Fruit fly (Drosophila melanogaster) whole organism, wandering third instar larva: ENCODE results near the gene CSN5.

Source experiments
- Abd-B ChIP-seq: fragments of >200 bp; optimal IDR thresholded peaks from 2 replicates; lab custom pipeline; 2017; ENCODE audit warnings: missing biosample characterization, missing genetic modification characterization
- CG32264 ChIP-seq: fragments of 200-800 bp; sonication (Bioruptor generic); optimal IDR thresholded peaks from 2 replicates; lab custom pipeline; 2016; ENCODE audit warnings: missing biosample characterization, missing genetic modification characterization
- CG9705 ChIP-seq: fragments of 200-800 bp; sonication (Bioruptor generic); optimal IDR thresholded peaks from 2 replicates; lab custom pipeline; 2018; ENCODE audit warnings: missing biosample characterization, mild to moderate bottlenecking, missing genetic modification characterization
- CrebA ChIP-seq: fragments of 200-800 bp; sonication (Bioruptor generic); optimal IDR thresholded peaks from 2 replicates; lab custom pipeline; 2016; ENCODE audit warnings: missing biosample characterization, mild to moderate bottlenecking, missing genetic modification characterization, borderline replicate concordance
- Dfd ChIP-seq: fragments of >200 bp; optimal IDR thresholded peaks from 2 replicates; lab custom pipeline; 2017; ENCODE audit warnings: missing biosample characterization, missing genetic modification characterization
- Dif ChIP-seq: fragments of 200-275, 200-300 bp; sonication (Bioruptor generic); optimal IDR thresholded peaks from 2 replicates; lab custom pipeline; 2018; ENCODE audit warnings: missing biosample characterization, missing genetic modification characterization; ENCODE audit not compliant: partially characterized antibody
- GATAd ChIP-seq: sonication (Bioruptor generic); optimal IDR thresholded peaks from 2 replicates; lab custom pipeline; 2016; ENCODE audit warnings: missing biosample characterization, missing genetic modification characterization
- HLH106 ChIP-seq: fragments of 200-800 bp; optimal IDR thresholded peaks from 3 replicates; lab custom pipeline; 2019; ENCODE audit warnings: missing biosample characterization, mild to moderate bottlenecking, missing genetic modification characterization, moderate library complexity
- Hr78 ChIP-seq: fragments of >200 bp; optimal IDR thresholded peaks from 2 replicates; lab custom pipeline; 2017; ENCODE audit warnings: missing biosample characterization, missing genetic modification characterization
- Hr83 ChIP-seq: fragments of 200-300 bp; sonication (Bioruptor generic); optimal IDR thresholded peaks from 2 replicates; lab custom pipeline; 2016; ENCODE audit warnings: missing biosample characterization, mild to moderate bottlenecking, missing genetic modification characterization, moderate library complexity; ENCODE audit not compliant: poor library complexity, severe bottlenecking
- Jra ChIP-seq: sonication (Bioruptor generic); optimal IDR thresholded peaks from 2 replicates; lab custom pipeline; 2016; ENCODE audit warnings: missing biosample characterization, missing genetic modification characterization
- Mio ChIP-seq: sonication (Bioruptor generic); optimal IDR thresholded peaks from 2 replicates; lab custom pipeline; 2016; ENCODE audit warnings: missing biosample characterization, missing genetic modification characterization
- N ChIP-seq: fragments of >200 bp; optimal IDR thresholded peaks from 2 replicates; lab custom pipeline; 2018; ENCODE audit warnings: missing biosample characterization, missing external identifiers, missing genetic modification characterization
- OdsH ChIP-seq: fragments of 200-800 bp; sonication (Bioruptor generic); optimal IDR thresholded peaks from 2 replicates; lab custom pipeline; 2016; ENCODE audit warnings: missing biosample characterization, mild to moderate bottlenecking, missing genetic modification characterization
- Rel ChIP-seq, 2 experiments: fragments of 200-800 bp; sonication (Bioruptor generic) in 1 of 2; optimal IDR thresholded peaks; 2 replicates in 1 of 2; 3 replicates in 1 of 2; lab custom pipeline; 2016 to 2019; ENCODE audit warnings: mild to moderate bottlenecking in 2 of 2, missing biosample characterization in 2 of 2, missing genetic modification characterization in 2 of 2, moderate library complexity in 1 of 2
- Sp1 ChIP-seq: fragments of 200-800 bp; sonication (Bioruptor generic); optimal IDR thresholded peaks from 3 replicates; lab custom pipeline; 2019; ENCODE audit warnings: missing biosample characterization, mild to moderate bottlenecking, missing genetic modification characterization, moderate library complexity
- Vsx2 ChIP-seq: fragments of 200-300, 225-300 bp; sonication (Bioruptor generic); optimal IDR thresholded peaks from 2 replicates; lab custom pipeline; 2018; ENCODE audit warnings: missing biosample characterization, missing genetic modification characterization; ENCODE audit not compliant: partially characterized antibody
- brk ChIP-seq: fragments of 200-800 bp; sonication (Bioruptor generic); optimal IDR thresholded peaks from 2 replicates; lab custom pipeline; 2016; ENCODE audit warnings: missing biosample characterization, mild to moderate bottlenecking, missing genetic modification characterization
- dl ChIP-seq, 2 experiments: fragments of 175-275, 200-275 bp in 1 of 2; fragments of 200-275 bp in 1 of 2; sonication (Bioruptor generic); optimal IDR thresholded peaks; lab custom pipeline; 2018; ENCODE audit warnings: mild to moderate bottlenecking in 2 of 2, missing biosample characterization in 2 of 2, missing genetic modification characterization in 2 of 2, moderate library complexity in 2 of 2; ENCODE audit not compliant: partially characterized antibody in 2 of 2, insufficient read depth in 1 of 2
- dsf ChIP-seq: sonication (Bioruptor generic); optimal IDR thresholded peaks from 2 replicates; lab custom pipeline; 2016; ENCODE audit warnings: missing biosample characterization, missing genetic modification characterization, borderline replicate concordance
- ey ChIP-seq: fragments of 200-800 bp; sonication (Bioruptor generic); optimal IDR thresholded peaks from 2 replicates; lab custom pipeline; 2016; ENCODE audit warnings: missing biosample characterization, missing genetic modification characterization
- foxo ChIP-seq, 2 experiments: fragments of 200-800 bp; sonication (Bioruptor generic); optimal IDR thresholded peaks; 2 replicates in 1 of 2; 3 replicates in 1 of 2; lab custom pipeline; 2016 to 2017; ENCODE audit warnings: missing biosample characterization in 2 of 2, missing genetic modification characterization in 2 of 2
- fru ChIP-seq: fragments of 200-800 bp; sonication (Bioruptor generic); optimal IDR thresholded peaks from 3 replicates; lab custom pipeline; 2016; ENCODE audit warnings: missing biosample characterization, mild to moderate bottlenecking, missing genetic modification characterization
- h ChIP-seq: fragments of 200-800 bp; sonication (Bioruptor generic); optimal IDR thresholded peaks from 3 replicates; lab custom pipeline; 2016; ENCODE audit warnings: missing biosample characterization, mild to moderate bottlenecking, missing genetic modification characterization
- pan ChIP-seq: fragments of >200 bp; optimal IDR thresholded peaks from 2 replicates; lab custom pipeline; 2017
- psq ChIP-seq: fragments of 200-800 bp; sonication (Bioruptor generic); optimal IDR thresholded peaks from 3 replicates; lab custom pipeline; 2017; ENCODE audit warnings: missing biosample characterization, mild to moderate bottlenecking, missing genetic modification characterization, moderate library complexity
- rgr ChIP-seq: fragments of 200-800 bp; sonication (Bioruptor generic); optimal IDR thresholded peaks from 3 replicates; lab custom pipeline; 2016; ENCODE audit warnings: missing biosample characterization, mild to moderate bottlenecking, missing genetic modification characterization
- sage ChIP-seq: fragments of 200-800 bp; sonication (Bioruptor generic); optimal IDR thresholded peaks from 2 replicates; lab custom pipeline; 2016; ENCODE audit warnings: missing biosample characterization, mild to moderate bottlenecking, missing genetic modification characterization
- tai ChIP-seq: sonication (Bioruptor generic); optimal IDR thresholded peaks from 2 replicates; lab custom pipeline; 2016; ENCODE audit warnings: missing biosample characterization, missing genetic modification characterization

CSN5 gene

DNA sequence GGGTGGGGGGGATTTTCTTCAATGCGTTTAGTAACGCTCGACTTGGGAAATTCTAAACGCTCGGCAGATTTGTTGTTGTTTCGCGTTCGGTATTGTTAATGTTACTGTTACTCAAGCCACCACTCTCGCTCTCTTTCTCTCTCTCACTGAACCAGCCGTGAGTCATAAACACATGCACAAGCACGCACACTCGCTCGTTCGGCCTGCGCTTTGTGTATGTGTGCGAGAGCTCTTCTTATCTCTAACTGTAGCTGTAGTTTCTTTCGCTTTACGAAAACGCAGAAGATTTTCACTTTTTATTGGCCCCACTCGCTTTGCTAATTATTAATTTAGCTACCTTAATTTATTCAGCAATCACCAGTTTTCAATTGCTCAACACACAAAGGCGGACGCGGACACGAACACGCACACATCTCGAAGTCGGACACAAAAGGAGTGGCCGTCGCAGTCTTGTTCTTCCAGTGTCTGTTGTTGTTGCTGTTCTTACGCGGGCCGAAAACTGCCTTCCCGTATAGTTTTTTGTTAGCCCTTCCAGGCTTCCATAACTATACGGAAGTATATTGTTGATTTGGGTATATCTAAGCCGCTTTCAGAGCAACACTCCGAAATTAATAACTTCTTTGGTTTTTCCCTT, 16.8 kb upstream of the CSN5 start:
- TF ChIP-seq dl (GFP tag; optimal IDR thresholded peaks at IDR 0.05; lab: Kevin White, UChicago; ENCODE audit: insufficient read depth in 1 of 2, partially characterized antibody in 2 of 2): peak; percentile 13 to 50
- TF ChIP-seq Sp1 (GFP tag; lab: Kevin White, UChicago): no peak
- TF ChIP-seq OdsH (GFP tag; lab: Kevin White, UChicago): no peak
- no peak for TF ChIP-seq Hr78 (GFP tag; lab: Kevin White, UChicago)
- TF ChIP-seq Hr83 (GFP tag; lab: Kevin White, UChicago): no peak
- TF ChIP-seq tai (GFP tag; lab: Kevin White, UChicago): no peak
- no peak for TF ChIP-seq CG9705
- peak; percentile 36 for TF ChIP-seq N (GFP tag; lab: Kevin White, UChicago)
- TF ChIP-seq ey (GFP tag; lab: Kevin White, UChicago): no peak
- TF ChIP-seq fru (GFP tag; lab: Kevin White, UChicago): no peak
- TF ChIP-seq Rel (GFP tag; optimal IDR thresholded peaks at IDR 0.05; lab: Kevin White, UChicago): no peak
- TF ChIP-seq Rel (tag; optimal IDR thresholded peaks at IDR 0.05; lab: Kevin White, UChicago): peak; percentile 52
- TF ChIP-seq rgr (GFP tag; lab: Kevin White, UChicago): no peak
- TF ChIP-seq GATAd: no peak
- TF ChIP-seq Dif (GFP tag; lab: Kevin White, UChicago): peak; percentile 67
- TF ChIP-seq Jra (GFP tag; lab: Kevin White, UChicago): peak; percentile 90
- peak; percentile 15 for TF ChIP-seq psq (GFP tag; lab: Kevin White, UChicago)

dm6 chr3R:16453597-16453996, 16.3 kb upstream of the CSN5 start, which contains the start of gene Pak3:
Gene Pak3 (minus strand): TSS chr3R:16453821.
- TF ChIP-seq h (no peak), Hr83 (GFP tag; lab: Kevin White, UChicago) (peak; percentile 58), Dfd (GFP tag; lab: Kevin White, UChicago) (no peak), Rel (GFP tag; optimal IDR thresholded peaks at IDR 0.05; lab: Kevin White, UChicago) (no peak), Rel (tag; optimal IDR thresholded peaks at IDR 0.05; lab: Kevin White, UChicago) (peak; percentile 8), Vsx2 (GFP tag; lab: Kevin White, UChicago) (peak; percentile 48)

- TF ChIP-seq pan (lab: Kevin White, UChicago) (no peak), GATAd (no peak), HLH106 (no peak), psq (GFP tag; lab: Kevin White, UChicago) (no peak), dl (GFP tag; optimal IDR thresholded peaks at IDR 0.05; lab: Kevin White, UChicago; ENCODE audit: insufficient read depth in 1 of 2, partially characterized antibody in 2 of 2) (no peak), CG32264 (GFP tag; lab: Kevin White, UChicago) (no peak), sage (GFP tag; lab: Kevin White, UChicago) (no peak), N (GFP tag; lab: Kevin White, UChicago) (no peak), Hr78 (GFP tag; lab: Kevin White, UChicago) (no peak), h (no peak), rgr (GFP tag; lab: Kevin White, UChicago) (no peak)
These were observed 15.7 kb upstream of the CSN5 start, which contains the start of gene CG10405 for dm6 chr3R:16454192-16454591. Gene CG10405 (plus strand): TSS chr3R:16454492.

dm6 chr3R:16455875-16456274, 14.0 kb upstream of the CSN5 start, which contains the start of gene CG14883:
Gene CG14883 (plus strand): TSS chr3R:16456052.
- TF ChIP-seq N (GFP tag; lab: Kevin White, UChicago): no peak
- TF ChIP-seq psq (GFP tag; lab: Kevin White, UChicago): no peak
- no peak for TF ChIP-seq brk
- no peak for TF ChIP-seq rgr (GFP tag; lab: Kevin White, UChicago)
- no peak for TF ChIP-seq OdsH (GFP tag; lab: Kevin White, UChicago)
- no peak for TF ChIP-seq HLH106
- TF ChIP-seq Rel (GFP tag; optimal IDR thresholded peaks at IDR 0.05; lab: Kevin White, UChicago): no peak
- TF ChIP-seq Rel (tag; optimal IDR thresholded peaks at IDR 0.05; lab: Kevin White, UChicago): no peak
- TF ChIP-seq CG9705: no peak
- TF ChIP-seq Abd-B (GFP tag; lab: Kevin White, UChicago): no peak
- TF ChIP-seq sage (GFP tag; lab: Kevin White, UChicago): no peak
- TF ChIP-seq CrebA: no peak
- no peak for TF ChIP-seq Mio (GFP tag; lab: Kevin White, UChicago)
- no peak for TF ChIP-seq Hr83 (GFP tag; lab: Kevin White, UChicago)
- TF ChIP-seq Jra (GFP tag; lab: Kevin White, UChicago): no peak
- no peak for TF ChIP-seq foxo (GFP tag; optimal IDR thresholded peaks at IDR 0.05; lab: Kevin White, UChicago)
- TF ChIP-seq dsf: no peak
- TF ChIP-seq Dif (GFP tag; lab: Kevin White, UChicago): no peak
- TF ChIP-seq, all 38 proteins: peak for 0
